Worm (Caenorhabditis elegans): Measurements from ENCODE around the gene F10G7.12.

DNA sequence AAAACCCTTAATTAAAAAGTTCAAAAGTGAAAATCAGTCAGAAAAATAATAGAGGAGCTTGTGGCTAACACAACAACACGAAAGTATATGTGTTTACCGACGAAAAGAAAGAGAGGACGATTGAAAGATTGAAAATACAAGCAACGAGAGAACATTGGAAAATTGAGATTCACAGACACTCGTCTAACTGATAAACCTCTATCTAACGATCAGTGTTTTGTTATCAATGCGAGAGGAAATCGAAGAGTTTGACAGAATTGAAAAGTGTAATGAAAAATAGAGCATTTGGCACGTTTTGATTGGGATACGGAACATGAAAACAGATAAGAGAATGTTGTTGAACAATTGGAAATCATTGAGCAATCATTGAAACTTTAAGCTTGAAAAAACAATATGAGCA lies 39.1 kb downstream of the F10G7.12 start:
- no peak for TF ChIP-seq hlh-15 (tag; optimal IDR thresholded peaks at IDR 0.05)
- TF ChIP-seq ama-1 (optimal IDR thresholded peaks at IDR 0.05), result no peak
- TF ChIP-seq ceh-9 (tag; optimal IDR thresholded peaks at IDR 0.05), result no peak
- TF ChIP-seq nhr-11 (tag; optimal IDR thresholded peaks at IDR 0.05), result no peak
- no peak for TF ChIP-seq fkh-10 (GFP tag; optimal IDR thresholded peaks at IDR 0.05)
- TF ChIP-seq ets-4 (tag; optimal IDR thresholded peaks at IDR 0.05), result no peak
- no peak for TF ChIP-seq ceh-18 (tag; optimal IDR thresholded peaks at IDR 0.05)
- no peak for TF ChIP-seq dmd-4 (tag; optimal IDR thresholded peaks at IDR 0.05; ENCODE audit: borderline replicate concordance)
- no peak for TF ChIP-seq ceh-48 (tag; optimal IDR thresholded peaks at IDR 0.05)
- TF ChIP-seq lin-11 (tag; optimal IDR thresholded peaks at IDR 0.05), result no peak
- no peak for TF ChIP-seq hlh-30 (tag; optimal IDR thresholded peaks at IDR 0.05; ENCODE audit: insufficient read depth)
- TF ChIP-seq tbx-2 (tag; optimal IDR thresholded peaks at IDR 0.05), result no peak
- TF ChIP-seq ceh-30 (tag; optimal IDR thresholded peaks at IDR 0.05), result no peak
